Worm (Caenorhabditis elegans): ENCODE measurements around the gene fipp-1.

DNA sequence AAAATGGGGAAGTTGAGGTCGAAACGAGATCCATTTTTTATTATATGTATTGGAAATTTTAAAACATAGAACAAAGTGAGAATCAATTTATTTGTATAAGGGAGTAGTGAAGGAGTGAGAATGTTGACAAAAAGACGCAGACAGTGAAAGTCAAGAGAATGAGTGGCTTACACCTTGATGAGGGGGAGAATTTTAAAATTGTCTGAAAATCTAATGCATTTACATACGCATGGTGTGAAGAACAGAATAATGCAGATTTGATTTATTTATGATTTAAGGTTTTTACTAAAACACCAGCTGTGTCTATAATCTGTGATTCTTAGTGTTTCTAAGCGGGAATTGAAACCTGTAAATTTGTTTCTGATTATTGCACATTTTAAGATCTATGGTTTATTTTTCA is 46.2 kb upstream of the fipp-1 start, which contains the start of gene nhr-125:
- TF ChIP-seq nhr-77 (tag; optimal IDR thresholded peaks at IDR 0.05) (no peak), nhr-237 (tag; optimal IDR thresholded peaks at IDR 0.05) (no peak), fkh-10 (GFP tag; optimal IDR thresholded peaks at IDR 0.05) (no peak)
